Worm (Caenorhabditis elegans): ENCODE data around the gene abt-1.

Gene abt-1

ce11 chrIV:10214811-10215210 lies at the start of gene abt-1:
TSS of gene abt-1 (minus strand) at chrIV:10214911.
- TF ChIP-seq B0310.2 (tag; optimal IDR thresholded peaks at IDR 0.05) (no peak), sea-1 (GFP tag; conservative IDR thresholded peaks at IDR 0.05) (no peak), F13C5.2 (tag; optimal IDR thresholded peaks at IDR 0.05) (no peak), pes-1 (GFP tag; IDR thresholded peaks at IDR 0.05) (no peak), tbx-11 (GFP tag; IDR thresholded peaks at IDR 0.05) (no peak), scrt-1 (GFP tag; IDR thresholded peaks at IDR 0.05) (no peak), ceh-13 (GFP tag; optimal IDR thresholded peaks at IDR 0.05) (no peak), aly-1 (tag; optimal IDR thresholded peaks at IDR 0.05) (no peak), hmbx-1 (tag; optimal IDR thresholded peaks at IDR 0.05) (no peak), hmg-4 (GFP tag; optimal IDR thresholded peaks at IDR 0.05) (no peak), ama-1 (optimal IDR thresholded peaks at IDR 0.05) (no peak), tbx-37 (GFP tag; conservative IDR thresholded peaks at IDR 0.05) (no peak), hnd-1 (tag; optimal IDR thresholded peaks at IDR 0.05) (no peak)

DNA sequence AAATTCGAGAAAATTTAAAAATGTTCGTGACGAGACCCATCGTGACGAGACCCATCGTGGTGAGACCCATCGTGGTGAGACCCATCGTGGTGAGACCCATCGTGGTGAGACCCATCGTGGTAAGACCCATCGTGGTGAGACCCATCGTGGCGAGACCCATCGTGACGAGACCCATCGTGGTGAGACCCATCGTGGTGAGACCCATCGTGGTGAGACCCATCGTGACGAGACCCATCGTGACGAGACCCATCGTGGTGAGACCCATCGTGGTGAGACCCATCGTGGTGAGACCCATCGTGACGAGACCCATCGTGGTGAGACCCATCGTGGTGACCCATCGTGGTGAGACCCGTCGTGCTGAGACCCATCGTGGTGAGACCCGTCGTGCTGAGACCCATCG lies 48.2 kb upstream of the abt-1 start:
- TF ChIP-seq flt-1 (GFP tag; IDR thresholded peaks at IDR 0.05) = 0 out of 2 replicates have a peak, but pooled peaks have one; percentile 27

DNA sequence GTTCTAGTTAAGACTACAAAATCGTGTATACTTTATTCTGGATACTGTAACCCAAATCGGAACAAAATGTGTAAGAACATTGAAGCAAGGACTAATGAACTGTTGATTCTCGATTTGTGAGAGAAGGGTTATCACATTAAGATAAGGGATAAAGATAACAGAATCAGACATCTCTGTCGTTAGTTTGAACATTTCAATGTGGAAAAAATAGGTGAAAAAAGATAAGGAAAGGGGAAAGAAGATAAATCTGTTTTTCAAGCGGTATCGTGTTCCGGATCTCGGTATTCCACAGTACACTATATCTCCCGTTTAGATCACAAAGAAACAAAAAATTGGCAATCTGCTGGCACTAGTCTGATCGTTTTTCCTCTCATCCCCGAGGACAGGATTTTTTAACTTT lies 46.4 kb upstream of the abt-1 start:
- no peak for TF ChIP-seq flt-1 (GFP tag; IDR thresholded peaks at IDR 0.05)
- no peak for TF ChIP-seq tbx-37 (GFP tag; conservative IDR thresholded peaks at IDR 0.05)
- TF ChIP-seq sea-1 (GFP tag; conservative IDR thresholded peaks at IDR 0.05) = no peak
- no peak for TF ChIP-seq hmg-4 (GFP tag; optimal IDR thresholded peaks at IDR 0.05)
- no peak for TF ChIP-seq ama-1 (optimal IDR thresholded peaks at IDR 0.05)
- no peak for TF ChIP-seq ceh-36 (tag; optimal IDR thresholded peaks at IDR 0.05)
- TF ChIP-seq hmbx-1 (tag; optimal IDR thresholded peaks at IDR 0.05) = no peak
- no peak for TF ChIP-seq aly-1 (tag; optimal IDR thresholded peaks at IDR 0.05)
- TF ChIP-seq ceh-13 (GFP tag; optimal IDR thresholded peaks at IDR 0.05) = no peak
- TF ChIP-seq B0310.2 (tag; optimal IDR thresholded peaks at IDR 0.05) = no peak
- no peak for TF ChIP-seq scrt-1 (GFP tag; IDR thresholded peaks at IDR 0.05)
- TF ChIP-seq ets-7 (tag; optimal IDR thresholded peaks at IDR 0.05) = no peak
- TF ChIP-seq pes-1 (GFP tag; IDR thresholded peaks at IDR 0.05) = no peak
- TF ChIP-seq hnd-1 (tag; optimal IDR thresholded peaks at IDR 0.05) = no peak
- no peak for TF ChIP-seq F13C5.2 (tag; optimal IDR thresholded peaks at IDR 0.05)

DNA sequence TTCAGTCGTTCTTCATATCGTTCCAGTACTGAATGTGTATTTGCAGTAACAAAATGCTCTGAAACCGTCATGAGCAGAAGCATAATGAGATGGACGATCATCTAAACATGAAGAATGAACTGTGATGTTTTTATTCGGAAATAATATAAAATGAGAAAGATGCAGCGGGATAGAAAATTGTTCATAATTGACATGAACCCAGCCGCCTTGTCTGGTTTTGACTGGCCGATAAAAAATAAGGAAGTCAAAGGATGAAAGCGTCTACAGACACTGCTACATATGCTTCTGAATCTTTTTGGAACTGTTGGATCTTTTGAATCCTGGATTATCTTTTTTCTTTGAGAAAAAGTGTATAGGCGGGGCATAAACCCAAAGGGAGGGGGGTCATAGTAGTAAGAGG lies 44.8 kb upstream of the abt-1 start, which contains the start of gene F01G10.9:
Gene F01G10.9 (minus strand): TSS at position 101 of the 400 bp plus-strand sequence.
- no peak for TF ChIP-seq tra-4 (tag; optimal IDR thresholded peaks at IDR 0.05)
- TF ChIP-seq hmbx-1 (tag; optimal IDR thresholded peaks at IDR 0.05) = no peak
- TF ChIP-seq hnd-1 (tag; optimal IDR thresholded peaks at IDR 0.05) = no peak
- no peak for TF ChIP-seq B0310.2 (tag; optimal IDR thresholded peaks at IDR 0.05)
- no peak for TF ChIP-seq F13C5.2 (tag; optimal IDR thresholded peaks at IDR 0.05)
- TF ChIP-seq aly-1 (tag; optimal IDR thresholded peaks at IDR 0.05) = no peak
- no peak for TF ChIP-seq ets-7 (tag; optimal IDR thresholded peaks at IDR 0.05)
- TF ChIP-seq tbx-37 (GFP tag; conservative IDR thresholded peaks at IDR 0.05) = no peak
- TF ChIP-seq hmg-4 (GFP tag; optimal IDR thresholded peaks at IDR 0.05) = no peak
- no peak for TF ChIP-seq ceh-13 (GFP tag; optimal IDR thresholded peaks at IDR 0.05)
- no peak for TF ChIP-seq ceh-36 (tag; optimal IDR thresholded peaks at IDR 0.05)
- no peak for TF ChIP-seq scrt-1 (GFP tag; IDR thresholded peaks at IDR 0.05)
- TF ChIP-seq pes-1 (GFP tag; IDR thresholded peaks at IDR 0.05) = no peak
- no peak for TF ChIP-seq tbx-11 (GFP tag; IDR thresholded peaks at IDR 0.05)

ce11 chrIV:10252886-10253639 lies 38.4 kb upstream of the abt-1 start:
- no peak for TF ChIP-seq aly-1 (tag; optimal IDR thresholded peaks at IDR 0.05)
- no peak for TF ChIP-seq hnd-1 (tag; optimal IDR thresholded peaks at IDR 0.05)
- no peak for TF ChIP-seq ets-7 (tag; optimal IDR thresholded peaks at IDR 0.05)

DNA sequence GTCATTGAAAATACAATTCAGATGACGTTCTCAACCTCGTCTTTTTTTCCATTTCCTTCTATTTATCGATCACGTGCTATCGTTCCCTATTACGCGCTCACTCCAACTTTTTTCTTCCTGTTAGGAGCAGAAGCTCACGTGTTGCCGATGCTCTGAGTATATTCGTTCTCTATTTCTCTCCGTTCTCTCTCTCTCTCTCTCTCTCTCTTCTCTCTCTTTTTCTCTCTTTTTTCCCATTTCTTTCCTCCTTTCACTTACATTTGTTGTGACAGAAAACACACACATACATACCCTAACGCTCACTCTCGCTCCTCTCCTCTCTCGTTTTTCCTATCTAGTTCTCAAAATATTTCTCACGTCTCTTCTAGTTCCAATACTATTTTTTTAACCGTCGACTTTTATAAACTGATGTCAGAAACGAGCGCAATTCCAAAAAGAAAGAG lies 37.7 kb upstream of the abt-1 start:
- no peak for TF ChIP-seq aly-1 (tag; optimal IDR thresholded peaks at IDR 0.05)
- TF ChIP-seq hmbx-1 (tag; optimal IDR thresholded peaks at IDR 0.05) = no peak
- TF ChIP-seq tbx-11 (GFP tag; IDR thresholded peaks at IDR 0.05) = no peak
- no peak for TF ChIP-seq scrt-1 (GFP tag; IDR thresholded peaks at IDR 0.05)
- no peak for TF ChIP-seq pes-1 (GFP tag; IDR thresholded peaks at IDR 0.05)
- no peak for TF ChIP-seq ets-7 (tag; optimal IDR thresholded peaks at IDR 0.05)
- TF ChIP-seq tbx-37 (GFP tag; conservative IDR thresholded peaks at IDR 0.05) = no peak
- TF ChIP-seq hmg-4 (GFP tag; optimal IDR thresholded peaks at IDR 0.05) = no peak
- no peak for TF ChIP-seq ceh-36 (tag; optimal IDR thresholded peaks at IDR 0.05)
- TF ChIP-seq F13C5.2 (tag; optimal IDR thresholded peaks at IDR 0.05) = no peak
- TF ChIP-seq sea-1 (GFP tag; conservative IDR thresholded peaks at IDR 0.05) = no peak
- TF ChIP-seq ceh-13 (GFP tag; optimal IDR thresholded peaks at IDR 0.05) = no peak
- TF ChIP-seq tra-4 (tag; optimal IDR thresholded peaks at IDR 0.05) = no peak
- TF ChIP-seq hnd-1 (tag; optimal IDR thresholded peaks at IDR 0.05) = no peak
- no peak for TF ChIP-seq flt-1 (GFP tag; IDR thresholded peaks at IDR 0.05)
- no peak for TF ChIP-seq B0310.2 (tag; optimal IDR thresholded peaks at IDR 0.05)

DNA sequence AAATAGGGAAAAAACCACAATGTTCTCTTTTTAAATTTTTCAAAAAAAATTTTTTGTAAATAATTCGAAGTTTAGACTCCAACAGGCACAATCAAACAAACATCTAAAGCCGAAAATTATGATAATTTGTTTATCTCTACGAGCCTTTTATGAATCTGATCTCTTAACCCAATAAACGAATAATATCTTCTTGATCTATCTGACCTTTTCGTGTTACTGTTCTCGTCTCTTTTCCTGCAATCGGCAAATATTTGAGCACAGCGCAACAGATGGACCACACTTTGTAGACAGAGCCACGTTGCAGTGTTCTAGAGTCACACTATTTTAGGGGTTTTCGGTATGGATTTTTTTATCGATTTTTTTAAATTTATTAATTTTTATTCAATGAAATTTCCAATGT lies 37.1 kb upstream of the abt-1 start:
- no peak for TF ChIP-seq hmbx-1 (tag; optimal IDR thresholded peaks at IDR 0.05)
- no peak for TF ChIP-seq hmg-4 (GFP tag; optimal IDR thresholded peaks at IDR 0.05)
- TF ChIP-seq pes-1 (GFP tag; IDR thresholded peaks at IDR 0.05) = no peak
- TF ChIP-seq hnd-1 (tag; optimal IDR thresholded peaks at IDR 0.05) = no peak
- TF ChIP-seq ama-1 (optimal IDR thresholded peaks at IDR 0.05) = no peak
- no peak for TF ChIP-seq tbx-11 (GFP tag; IDR thresholded peaks at IDR 0.05)
- no peak for TF ChIP-seq ets-7 (tag; optimal IDR thresholded peaks at IDR 0.05)
- no peak for TF ChIP-seq scrt-1 (GFP tag; IDR thresholded peaks at IDR 0.05)
- no peak for TF ChIP-seq ceh-13 (GFP tag; optimal IDR thresholded peaks at IDR 0.05)
- TF ChIP-seq ceh-36 (tag; optimal IDR thresholded peaks at IDR 0.05) = no peak
- TF ChIP-seq tra-4 (tag; optimal IDR thresholded peaks at IDR 0.05) = no peak

Measured in whole organism, early embryonic.